Worm (Caenorhabditis elegans): ENCODE results near the gene nspc-15.

- no peak for TF ChIP-seq flt-1 (GFP tag; IDR thresholded peaks at IDR 0.05)
- TF ChIP-seq cog-1 (tag; optimal IDR thresholded peaks at IDR 0.05) = peak; percentile 94
- TF ChIP-seq tab-1 (GFP tag; IDR thresholded peaks at IDR 0.05) = no peak
- no peak for TF ChIP-seq ztf-29 (GFP tag; IDR thresholded peaks at IDR 0.05)
- no peak for TF ChIP-seq ref-1 (GFP tag; conservative IDR thresholded peaks at IDR 0.05)
- no peak for TF ChIP-seq T22C8.4 (GFP tag; IDR thresholded peaks at IDR 0.05)
- TF ChIP-seq klf-2 (GFP tag; conservative IDR thresholded peaks at IDR 0.05) = no peak
- no peak for TF ChIP-seq med-1 (GFP tag; optimal IDR thresholded peaks at IDR 0.05; ENCODE audit: insufficient read depth)
Measured at ce11 chrX:12393786-12394308, 33.3 kb downstream of the nspc-15 start, which contains the start of gene F17E5.2.

Data from whole organism, midembryonic.